Worm (Caenorhabditis elegans): ENCODE measurements around the gene itm-2.

- TF ChIP-seq ama-1 (optimal IDR thresholded peaks at IDR 0.05) = no peak
- no peak for TF ChIP-seq ztf-4 (tag; optimal IDR thresholded peaks at IDR 0.05)
- no peak for TF ChIP-seq ztf-11 (tag; optimal IDR thresholded peaks at IDR 0.05)
- no peak for TF ChIP-seq nhr-47 (tag; optimal IDR thresholded peaks at IDR 0.05)
- TF ChIP-seq grh-1 (GFP tag; IDR thresholded peaks at IDR 0.05) = no peak
- TF ChIP-seq nhr-28 (tag; optimal IDR thresholded peaks at IDR 0.05) = no peak
- TF ChIP-seq elt-2 (tag; optimal IDR thresholded peaks at IDR 0.05) = peak; percentile 71
- no peak for TF ChIP-seq lin-13 (GFP tag; optimal IDR thresholded peaks at IDR 0.05)
- TF ChIP-seq lin-35 (GFP tag; optimal IDR thresholded peaks at IDR 0.05) = no peak
Observed at ce11 chrX:5465631-5466030, 20.7 kb downstream of the itm-2 start.
